Fruit fly (Drosophila melanogaster) whole organism, embryonic: ENCODE results near the gene CG43338.

Source experiments
- Adf1 ChIP-seq: fragments of 200-800 bp; sonication (Bioruptor generic); IDR thresholded peaks from 2 replicates; pipeline ENCODE4 v1.3.6; 2022; ENCODE audit warnings: missing biosample characterization, missing genetic modification characterization
- Asciz ChIP-seq: fragments of 200-800 bp; sonication (Bioruptor generic); optimal IDR thresholded peaks from 2 replicates; lab custom pipeline; 2017; ENCODE audit warnings: missing biosample characterization, mild to moderate bottlenecking, missing genetic modification characterization, missing genetic modification reagents
- C15 ChIP-seq: fragments of 200-800 bp; sonication (Bioruptor generic); IDR thresholded peaks from 3 replicates; pipeline ENCODE4 v1.3.6; 2022; ENCODE audit warnings: missing biosample characterization, missing genetic modification characterization
- CG10267 ChIP-seq: fragments of 200-800 bp; sonication (Bioruptor generic); optimal IDR thresholded peaks from 2 replicates; lab custom pipeline; 2018; ENCODE audit warnings: missing biosample characterization, mild to moderate bottlenecking, missing genetic modification characterization, moderate library complexity
- CG10274 ChIP-seq: fragments of 200-800 bp; sonication (Bioruptor generic); optimal IDR thresholded peaks from 3 replicates; lab custom pipeline; 2017; ENCODE audit warnings: missing biosample characterization, mild to moderate bottlenecking, missing genetic modification characterization
- CG10979 ChIP-seq: fragments of 200-800 bp; sonication (Bioruptor generic); optimal IDR thresholded peaks from 2 replicates; lab custom pipeline; 2018; ENCODE audit warnings: missing biosample characterization, mild to moderate bottlenecking, missing genetic modification characterization, moderate library complexity
- CG11247 ChIP-seq: fragments of 200-800 bp; sonication (Bioruptor generic); IDR thresholded peaks from 2 replicates; pipeline ENCODE4 v1.3.6; 2022; ENCODE audit warnings: missing biosample characterization, missing genetic modification characterization
- CG12071 ChIP-seq: fragments of 200-800 bp; sonication (Bioruptor generic); optimal IDR thresholded peaks from 3 replicates; lab custom pipeline; 2018; ENCODE audit warnings: missing biosample characterization, mild to moderate bottlenecking, missing genetic modification characterization
- CG12299 ChIP-seq: fragments of 200-800 bp; sonication (Bioruptor generic); optimal IDR thresholded peaks from 2 replicates; lab custom pipeline; 2018; ENCODE audit warnings: missing biosample characterization, mild to moderate bottlenecking, missing genetic modification characterization
- CG12744 ChIP-seq: fragments of 200-800 bp; sonication (Bioruptor generic); optimal IDR thresholded peaks from 2 replicates; lab custom pipeline; 2016; ENCODE audit warnings: missing biosample characterization, missing genetic modification characterization
- CG13624 ChIP-seq: fragments of 200-800 bp; sonication (Bioruptor generic); optimal IDR thresholded peaks from 2 replicates; lab custom pipeline; 2016; ENCODE audit warnings: missing biosample characterization, missing genetic modification characterization
- CG15011 ChIP-seq: fragments of 200-800 bp; sonication (Bioruptor generic); optimal IDR thresholded peaks from 3 replicates; lab custom pipeline; 2018; ENCODE audit warnings: missing biosample characterization, mild to moderate bottlenecking, missing genetic modification characterization
- CG1603 ChIP-seq: fragments of 200-800 bp; sonication (Bioruptor generic); optimal IDR thresholded peaks from 2 replicates; lab custom pipeline; 2019; ENCODE audit warnings: missing biosample characterization, mild to moderate bottlenecking, missing genetic modification characterization, moderate library complexity
- CG16813 ChIP-seq: fragments of 200-800 bp; sonication (Bioruptor generic); IDR thresholded peaks from 3 replicates; pipeline ENCODE4 v1.3.6; 2022; ENCODE audit warnings: missing biosample characterization, missing genetic modification characterization; ENCODE audit not compliant: partially characterized antibody
- CG30403 ChIP-seq: fragments of 200-800 bp; sonication (Bioruptor generic); optimal IDR thresholded peaks from 3 replicates; lab custom pipeline; 2016; ENCODE audit warnings: missing biosample characterization, missing genetic modification characterization
- CG31224 ChIP-seq: fragments of 200-800 bp; sonication (Bioruptor generic); IDR thresholded peaks from 2 replicates; pipeline ENCODE4 v1.3.6; 2022; ENCODE audit warnings: missing biosample characterization, missing genetic modification characterization
- CG34422 ChIP-seq: fragments of 200-800 bp; sonication (Bioruptor generic); IDR thresholded peaks from 3 replicates; pipeline ENCODE4 v1.3.6; 2022; ENCODE audit warnings: missing biosample characterization, missing genetic modification characterization
- CG3995 ChIP-seq: fragments of 200-800 bp; sonication (Bioruptor generic); optimal IDR thresholded peaks from 3 replicates; lab custom pipeline; 2016; ENCODE audit warnings: missing biosample characterization, missing genetic modification characterization
- CG6854 ChIP-seq: fragments of 200-800 bp; sonication (Bioruptor generic); optimal IDR thresholded peaks from 3 replicates; lab custom pipeline; 2017; ENCODE audit warnings: missing biosample characterization, mild to moderate bottlenecking, missing genetic modification characterization
- CG9609 ChIP-seq: fragments of 200-800 bp; sonication (Bioruptor generic); optimal IDR thresholded peaks from 3 replicates; lab custom pipeline; 2016; ENCODE audit warnings: missing biosample characterization, missing genetic modification characterization
- Dll ChIP-seq: fragments of 200-800 bp; sonication (Bioruptor generic); IDR thresholded peaks from 4 replicates; pipeline ENCODE4 v1.3.6; 2022; ENCODE audit warnings: missing biosample characterization, missing genetic modification characterization; ENCODE audit not compliant: partially characterized antibody
- Fer3 ChIP-seq: fragments of 200-800 bp; sonication (Bioruptor generic); optimal IDR thresholded peaks from 2 replicates; lab custom pipeline; 2018; ENCODE audit warnings: missing biosample characterization, mild to moderate bottlenecking, missing genetic modification characterization, moderate library complexity
- Gug ChIP-seq: fragments of 200-800 bp; sonication (Bioruptor generic); IDR thresholded peaks from 4 replicates; pipeline ENCODE4 v1.3.6; 2022; ENCODE audit warnings: missing biosample characterization, missing genetic modification characterization
- HHEX ChIP-seq: fragments of 200-800 bp; sonication (Bioruptor generic); optimal IDR thresholded peaks from 3 replicates; lab custom pipeline; 2017; ENCODE audit warnings: missing biosample characterization, mild to moderate bottlenecking, missing genetic modification characterization, missing genetic modification reagents
- Hey ChIP-seq: fragments of 200-800 bp; sonication (Bioruptor generic); optimal IDR thresholded peaks from 3 replicates; lab custom pipeline; 2018; ENCODE audit warnings: missing biosample characterization, mild to moderate bottlenecking, missing genetic modification characterization
- MBD-R2 ChIP-seq: fragments of 200-800 bp; sonication (Bioruptor generic); IDR thresholded peaks from 2 replicates; pipeline ENCODE4 v1.3.6; 2022; ENCODE audit warnings: missing biosample characterization, missing genetic modification characterization
- Meics ChIP-seq: fragments of 200-800 bp; sonication (Bioruptor generic); optimal IDR thresholded peaks from 2 replicates; lab custom pipeline; 2017; ENCODE audit warnings: missing biosample characterization, mild to moderate bottlenecking, missing genetic modification characterization
- Nf-YC ChIP-seq: fragments of 200-800 bp; optimal IDR thresholded peaks from 3 replicates; lab custom pipeline; 2019; ENCODE audit warnings: missing biosample characterization, mild to moderate bottlenecking, missing genetic modification characterization, moderate library complexity
- Poxn ChIP-seq: fragments of 200-800 bp; sonication (Bioruptor generic); IDR thresholded peaks from 2 replicates; pipeline ENCODE4 v1.3.6; 2022; ENCODE audit warnings: missing biosample characterization, missing genetic modification characterization
- Spps ChIP-seq: fragments of 200-800 bp; sonication (Bioruptor generic); optimal IDR thresholded peaks from 2 replicates; lab custom pipeline; 2018; ENCODE audit warnings: missing biosample characterization, mild to moderate bottlenecking, missing genetic modification characterization
- Sry-β ChIP-seq: fragments of 200-800 bp; sonication (Bioruptor generic); optimal IDR thresholded peaks from 2 replicates; lab custom pipeline; 2018; ENCODE audit warnings: missing biosample characterization, mild to moderate bottlenecking, missing genetic modification characterization, moderate library complexity
- az2 ChIP-seq: fragments of 200-800 bp; sonication (Bioruptor generic); optimal IDR thresholded peaks from 3 replicates; lab custom pipeline; 2016; ENCODE audit warnings: missing biosample characterization, missing genetic modification characterization
- br ChIP-seq: fragments of >200 bp; optimal IDR thresholded peaks from 2 replicates; lab custom pipeline; 2017
- btn ChIP-seq: fragments of 200-800 bp; sonication (Bioruptor generic); optimal IDR thresholded peaks from 2 replicates; lab custom pipeline; 2016; ENCODE audit warnings: missing biosample characterization, missing genetic modification characterization
- chif ChIP-seq, 2 experiments: fragments of 200-800 bp; sonication (Bioruptor generic); optimal IDR thresholded peaks; 3 replicates each; lab custom pipeline; 2016; ENCODE audit warnings: missing biosample characterization in 2 of 2, missing genetic modification characterization in 2 of 2
- chn ChIP-seq: fragments of 200-800 bp; sonication (Bioruptor generic); optimal IDR thresholded peaks from 2 replicates; lab custom pipeline; 2016; ENCODE audit warnings: missing biosample characterization, missing genetic modification characterization
- crol ChIP-seq: fragments of 200-800 bp; sonication (Bioruptor generic); IDR thresholded peaks from 2 replicates; pipeline ENCODE4 v1.3.6; 2022; ENCODE audit warnings: missing biosample characterization, missing genetic modification characterization
- crp ChIP-seq, 2 experiments: fragments of 200-800 bp; sonication (Bioruptor generic); optimal IDR thresholded peaks; 2 replicates in 1 of 2; 3 replicates in 1 of 2; lab custom pipeline; 2017; ENCODE audit warnings: missing biosample characterization in 2 of 2, missing genetic modification characterization in 2 of 2, mild to moderate bottlenecking in 1 of 2, moderate library complexity in 1 of 2
- gem ChIP-seq: fragments of 200-800 bp; sonication (Bioruptor generic); optimal IDR thresholded peaks from 2 replicates; lab custom pipeline; 2019; ENCODE audit warnings: missing biosample characterization, mild to moderate bottlenecking, missing genetic modification characterization, moderate library complexity
- grn ChIP-seq: fragments of 200-800 bp; sonication (Bioruptor generic); optimal IDR thresholded peaks from 3 replicates; lab custom pipeline; 2017; ENCODE audit warnings: missing biosample characterization, missing genetic modification characterization
- gsb ChIP-seq: fragments of 200-800 bp; sonication (Bioruptor generic); IDR thresholded peaks from 2 replicates; pipeline ENCODE4 v1.3.6; 2022; ENCODE audit warnings: missing biosample characterization, missing genetic modification characterization
- ind ChIP-seq: fragments of 200-800 bp; sonication (Bioruptor generic); optimal IDR thresholded peaks from 3 replicates; lab custom pipeline; 2016; ENCODE audit warnings: missing biosample characterization, missing genetic modification characterization
- klu ChIP-seq: fragments of 200-800 bp; sonication (Bioruptor generic); IDR thresholded peaks from 2 replicates; pipeline ENCODE4 v1.3.6; 2022; ENCODE audit warnings: missing biosample characterization, missing genetic modification characterization
- maf-S ChIP-seq: fragments of 200-800 bp; sonication (Bioruptor generic); optimal IDR thresholded peaks from 2 replicates; lab custom pipeline; 2016; ENCODE audit warnings: missing biosample characterization, missing genetic modification characterization
- nerfin-1 ChIP-seq: fragments of 200-800 bp; sonication (Bioruptor generic); optimal IDR thresholded peaks from 3 replicates; lab custom pipeline; 2019; ENCODE audit warnings: missing biosample characterization, mild to moderate bottlenecking, missing genetic modification characterization, moderate library complexity
- nmo ChIP-seq: fragments of 200-800 bp; sonication (Bioruptor generic); optimal IDR thresholded peaks from 2 replicates; lab custom pipeline; 2018; ENCODE audit warnings: missing biosample characterization, mild to moderate bottlenecking, missing genetic modification characterization, moderate library complexity
- p53 ChIP-seq: fragments of 200-800 bp; sonication (Bioruptor generic); optimal IDR thresholded peaks from 2 replicates; lab custom pipeline; 2016; ENCODE audit warnings: missing biosample characterization, missing genetic modification characterization
- pum ChIP-seq: fragments of 200-800 bp; sonication (Bioruptor generic); optimal IDR thresholded peaks from 2 replicates; lab custom pipeline; 2016; ENCODE audit warnings: missing biosample characterization, missing genetic modification characterization
- row ChIP-seq: fragments of 200-800 bp; sonication (Bioruptor generic); IDR thresholded peaks from 3 replicates; pipeline ENCODE4 v1.3.6; 2022; ENCODE audit warnings: missing biosample characterization, missing genetic modification characterization
- sim ChIP-seq: fragments of 200-800 bp; sonication (Bioruptor generic); IDR thresholded peaks from 2 replicates; pipeline ENCODE4 v1.3.6; 2022; ENCODE audit warnings: missing biosample characterization, missing genetic modification characterization
- sob ChIP-seq: fragments of 200-800 bp; sonication (Bioruptor generic); IDR thresholded peaks from 2 replicates; pipeline ENCODE4 v1.3.6; 2022; ENCODE audit warnings: missing biosample characterization, missing genetic modification characterization
- tna ChIP-seq: fragments of 200-800 bp; sonication (Bioruptor generic); IDR thresholded peaks from 2 replicates; pipeline ENCODE4 v1.3.6; 2022; ENCODE audit warnings: missing biosample characterization, missing genetic modification characterization; ENCODE audit not compliant: partially characterized antibody
- z ChIP-seq: fragments of 200-800 bp; sonication (Bioruptor generic); IDR thresholded peaks from 3 replicates; pipeline ENCODE4 v1.3.6; 2022; ENCODE audit warnings: missing biosample characterization, missing genetic modification characterization

The CG43338 gene

dm6 chr2L:18681903-18682302 lies 10.9 kb upstream of the CG43338 start, which contains the start of gene tos (continued):
- TF ChIP-seq CG16813 (GFP tag; lab: Robert Waterston, UW) (no peak), CG10274 (GFP tag; lab: Kevin White, UChicago) (no peak), Asciz (GFP tag; lab: Kevin White, UChicago) (no peak), HHEX (no peak), Dll (GFP tag; lab: Robert Waterston, UW) (no peak), MBD-R2 (GFP tag; lab: Robert Waterston, UW) (peak; percentile 82), CG12744 (no peak), chif (GFP tag; optimal IDR thresholded peaks at IDR 0.05; lab: Kevin White, UChicago) (no peak), grn (GFP tag; lab: Kevin White, UChicago) (no peak), CG12299 (tag; lab: Kevin White, UChicago) (no peak), row (no peak), Poxn (GFP tag; lab: Robert Waterston, UW) (no peak), Spps (tag; lab: Kevin White, UChicago) (no peak), CG1603 (tag; lab: Kevin White, UChicago) (peak; percentile 53), tna (no peak), CG10979 (tag; lab: Kevin White, UChicago) (no peak), Adf1 (GFP tag; lab: Robert Waterston, UW) (no peak), Nf-YC (tag; lab: Kevin White, UChicago) (no peak), CG3995 (GFP tag; lab: Kevin White, UChicago) (peak; percentile 24), gsb (GFP tag; lab: Robert Waterston, UW) (no peak), pum (GFP tag; lab: Kevin White, UChicago) (no peak), sim (no peak), nmo (peak; percentile 24), Fer3 (tag; lab: Kevin White, UChicago) (no peak), CG13624 (GFP tag; lab: Kevin White, UChicago) (no peak), CG30403 (GFP tag; lab: Kevin White, UChicago) (no peak), nerfin-1 (tag; lab: Kevin White, UChicago) (no peak), chn (GFP tag; lab: Kevin White, UChicago) (no peak), gem (tag; lab: Kevin White, UChicago) (no peak), crp (GFP tag; optimal IDR thresholded peaks at IDR 0.05; lab: Kevin White, UChicago) (peak in 1 of 2 experiments; percentile 78), az2 (no peak), crol (GFP tag; lab: Robert Waterston, UW) (no peak), br (lab: Kevin White, UChicago) (no peak), CG9609 (GFP tag; lab: Kevin White, UChicago) (no peak), maf-S (GFP tag; lab: Kevin White, UChicago) (no peak), CG6854 (GFP tag; lab: Kevin White, UChicago) (no peak), z (GFP tag; lab: Robert Waterston, UW) (no peak), Meics (no peak), sob (GFP tag; lab: Robert Waterston, UW) (peak; percentile 42), klu (no peak), btn (GFP tag; lab: Kevin White, UChicago) (no peak), Sry-β (GFP tag; lab: Kevin White, UChicago) (no peak), CG10267 (tag; lab: Kevin White, UChicago) (peak; percentile 94), CG11247 (GFP tag; lab: Robert Waterston, UW) (no peak), CG34422 (GFP tag; lab: Robert Waterston, UW) (no peak), p53 (GFP tag; lab: Kevin White, UChicago) (no peak), Gug (GFP tag; lab: Robert Waterston, UW) (no peak), Hey (no peak), C15 (no peak), CG15011 (GFP tag; lab: Kevin White, UChicago) (no peak), CG12071 (no peak), CG31224 (no peak), ind (no peak)
